Fruit fly (Drosophila melanogaster) whole organism, embryonic: ENCODE measurements around the gene HipHop.
A peak's percentile ranks its signal among the peaks of the same experiment; 100 is the strongest.

Source experiments
- Ada2b ChIP-seq: fragments of 200-800 bp; sonication (Bioruptor generic); IDR thresholded peaks from 2 replicates; pipeline ENCODE4 v1.3.6; 2022; ENCODE audit warnings: missing biosample characterization, missing genetic modification characterization
- Aef1 ChIP-seq: fragments of 200-800 bp; sonication (Bioruptor generic); IDR thresholded peaks from 3 replicates; pipeline ENCODE4 v1.3.6; 2022; ENCODE audit warnings: missing biosample characterization, missing genetic modification characterization
- CG10274 ChIP-seq: fragments of 200-800 bp; sonication (Bioruptor generic); optimal IDR thresholded peaks from 3 replicates; lab custom pipeline; 2017; ENCODE audit warnings: missing biosample characterization, mild to moderate bottlenecking, missing genetic modification characterization
- CG10366 ChIP-seq: fragments of 200-800 bp; sonication (Bioruptor generic); IDR thresholded peaks from 2 replicates; pipeline ENCODE4 v1.3.6; 2022; ENCODE audit warnings: missing biosample characterization, missing genetic modification characterization
- CG11093 ChIP-seq: fragments of 200-800 bp; sonication (Bioruptor generic); IDR thresholded peaks from 3 replicates; pipeline ENCODE4 v1.3.6; 2022; ENCODE audit warnings: missing biosample characterization, missing genetic modification characterization
- CG11247 ChIP-seq: fragments of 200-800 bp; sonication (Bioruptor generic); IDR thresholded peaks from 2 replicates; pipeline ENCODE4 v1.3.6; 2022; ENCODE audit warnings: missing biosample characterization, missing genetic modification characterization
- CG12942 ChIP-seq: fragments of 200-800 bp; sonication (Bioruptor generic); optimal IDR thresholded peaks from 3 replicates; lab custom pipeline; 2016; ENCODE audit warnings: missing biosample characterization, missing genetic modification characterization
- CG14667 ChIP-seq: fragments of 200-800 bp; sonication (Bioruptor generic); IDR thresholded peaks from 2 replicates; pipeline ENCODE4 v1.3.6; 2022; ENCODE audit warnings: missing biosample characterization, missing genetic modification characterization
- CG14860 ChIP-seq: fragments of 200-800 bp; sonication (Bioruptor generic); IDR thresholded peaks from 3 replicates; pipeline ENCODE4 v1.3.6; 2022; ENCODE audit warnings: missing biosample characterization, missing genetic modification characterization; ENCODE audit not compliant: partially characterized antibody
- CG4854 ChIP-seq: fragments of 200-800 bp; sonication (Bioruptor generic); optimal IDR thresholded peaks from 2 replicates; lab custom pipeline; 2016; ENCODE audit warnings: missing biosample characterization, missing genetic modification characterization, inconsistent platforms
- CG5180 ChIP-seq: fragments of 200-800 bp; sonication (Bioruptor generic); optimal IDR thresholded peaks from 3 replicates; lab custom pipeline; 2017; ENCODE audit warnings: missing biosample characterization, missing genetic modification characterization, mild to moderate bottlenecking, moderate library complexity, missing genetic modification reagents
- CG7556 ChIP-seq: fragments of 200-800 bp; sonication (Bioruptor generic); optimal IDR thresholded peaks from 2 replicates; lab custom pipeline; 2017; ENCODE audit warnings: missing biosample characterization, mild to moderate bottlenecking, missing genetic modification characterization
- CG8290 ChIP-seq, 3 experiments: fragments of 200-800 bp; sonication (Bioruptor generic); optimal IDR thresholded peaks; 2 replicates each; lab custom pipeline; 2016 to 2019; ENCODE audit warnings: missing biosample characterization in 3 of 3, missing genetic modification characterization in 3 of 3, mild to moderate bottlenecking in 2 of 3, moderate library complexity in 1 of 3
- CG8388 ChIP-seq: fragments of 200-800 bp; sonication (Bioruptor generic); optimal IDR thresholded peaks from 2 replicates; lab custom pipeline; 2019; ENCODE audit warnings: missing biosample characterization, mild to moderate bottlenecking, missing genetic modification characterization, moderate library complexity
- CG9609 ChIP-seq: fragments of 200-800 bp; sonication (Bioruptor generic); optimal IDR thresholded peaks from 3 replicates; lab custom pipeline; 2016; ENCODE audit warnings: missing biosample characterization, missing genetic modification characterization
- CG9932 ChIP-seq: fragments of 200-800 bp; sonication (Bioruptor generic); IDR thresholded peaks from 2 replicates; pipeline ENCODE4 v1.3.6; 2022; ENCODE audit warnings: missing biosample characterization, missing genetic modification characterization
- CkIIα-i1 ChIP-seq: fragments of 200-800 bp; sonication (Bioruptor generic); IDR thresholded peaks from 2 replicates; pipeline ENCODE4 v1.3.6; 2022; ENCODE audit warnings: missing biosample characterization, missing genetic modification characterization
- Dbx ChIP-seq: fragments of 200-800 bp; sonication (Bioruptor generic); IDR thresholded peaks from 3 replicates; pipeline ENCODE4 v1.3.6; 2022; ENCODE audit warnings: missing biosample characterization, missing genetic modification characterization
- Deaf1 ChIP-seq: fragments of 200-800 bp; optimal IDR thresholded peaks from 3 replicates; lab custom pipeline; 2019; ENCODE audit warnings: missing biosample characterization, mild to moderate bottlenecking, missing genetic modification characterization, moderate library complexity
- Fer1 ChIP-seq: fragments of 200-800 bp; sonication (Bioruptor generic); optimal IDR thresholded peaks from 2 replicates; lab custom pipeline; 2017; ENCODE audit warnings: missing biosample characterization, mild to moderate bottlenecking, missing genetic modification characterization
- H15 ChIP-seq: fragments of 200-800 bp; sonication (Bioruptor generic); IDR thresholded peaks from 3 replicates; pipeline ENCODE4 v1.3.6; 2022; ENCODE audit warnings: missing biosample characterization, missing genetic modification characterization
- H2.0 ChIP-seq: fragments of 200-800 bp; sonication (Bioruptor generic); IDR thresholded peaks from 2 replicates; pipeline ENCODE4 v1.3.6; 2022; ENCODE audit warnings: missing biosample characterization, missing genetic modification characterization
- Meics ChIP-seq: fragments of 200-800 bp; sonication (Bioruptor generic); optimal IDR thresholded peaks from 2 replicates; lab custom pipeline; 2017; ENCODE audit warnings: missing biosample characterization, mild to moderate bottlenecking, missing genetic modification characterization
- Oaz ChIP-seq: fragments of 200-800 bp; sonication (Bioruptor generic); IDR thresholded peaks from 2 replicates; pipeline ENCODE4 v1.3.6; 2022; ENCODE audit warnings: missing biosample characterization, missing genetic modification characterization
- Optix ChIP-seq: fragments of 200-800 bp; sonication (Bioruptor generic); IDR thresholded peaks from 3 replicates; pipeline ENCODE4 v1.3.6; 2022; ENCODE audit warnings: missing biosample characterization, missing genetic modification characterization
- Rfx ChIP-seq: fragments of 200-800 bp; sonication (Bioruptor generic); IDR thresholded peaks from 2 replicates; pipeline ENCODE4 v1.3.6; 2022; ENCODE audit warnings: missing biosample characterization, missing genetic modification characterization
- Six4 ChIP-seq: fragments of 200-800 bp; sonication (Bioruptor generic); optimal IDR thresholded peaks from 2 replicates; lab custom pipeline; 2016; ENCODE audit warnings: missing biosample characterization, missing genetic modification characterization
- Sry-δ ChIP-seq: fragments of 200-800 bp; sonication (Bioruptor generic); optimal IDR thresholded peaks from 2 replicates; lab custom pipeline; 2016; ENCODE audit warnings: missing biosample characterization, missing genetic modification characterization
- Taf1 ChIP-seq: fragments of 200-800 bp; sonication (Bioruptor generic); IDR thresholded peaks from 2 replicates; pipeline ENCODE4 v1.3.6; 2022; ENCODE audit warnings: missing biosample characterization, missing genetic modification characterization
- al ChIP-seq: fragments of 200-800 bp; sonication (Bioruptor generic); IDR thresholded peaks from 2 replicates; pipeline ENCODE4 v1.3.6; 2022; ENCODE audit warnings: missing biosample characterization, missing genetic modification characterization
- ara ChIP-seq: fragments of 200-800 bp; sonication (Bioruptor generic); IDR thresholded peaks from 2 replicates; pipeline ENCODE4 v1.3.6; 2022; ENCODE audit warnings: missing biosample characterization, missing genetic modification characterization
- az2 ChIP-seq: fragments of 200-800 bp; sonication (Bioruptor generic); optimal IDR thresholded peaks from 3 replicates; lab custom pipeline; 2016; ENCODE audit warnings: missing biosample characterization, missing genetic modification characterization
- caup ChIP-seq: fragments of 200-800 bp; sonication (Bioruptor generic); optimal IDR thresholded peaks from 3 replicates; lab custom pipeline; 2017; ENCODE audit warnings: missing biosample characterization, mild to moderate bottlenecking, missing genetic modification characterization, moderate library complexity; ENCODE audit not compliant: severe bottlenecking
- chif ChIP-seq, 2 experiments: fragments of 200-800 bp; sonication (Bioruptor generic); optimal IDR thresholded peaks; 3 replicates each; lab custom pipeline; 2016; ENCODE audit warnings: missing biosample characterization in 2 of 2, missing genetic modification characterization in 2 of 2
- chm ChIP-seq: fragments of 200-800 bp; sonication (Bioruptor generic); IDR thresholded peaks from 2 replicates; pipeline ENCODE4 v1.3.6; 2022; ENCODE audit warnings: missing biosample characterization, missing genetic modification characterization
- dpn ChIP-seq, 2 experiments: fragments of 200-800 bp; sonication (Bioruptor generic); optimal IDR thresholded peaks; 3 replicates each; lab custom pipeline; 2016; ENCODE audit warnings: missing biosample characterization in 2 of 2, missing genetic modification characterization in 2 of 2
- grau ChIP-seq: fragments of 200-800 bp; optimal IDR thresholded peaks from 3 replicates; lab custom pipeline; 2019; ENCODE audit warnings: missing biosample characterization, mild to moderate bottlenecking, missing genetic modification characterization, moderate library complexity
- gsb ChIP-seq: fragments of 200-800 bp; sonication (Bioruptor generic); IDR thresholded peaks from 2 replicates; pipeline ENCODE4 v1.3.6; 2022; ENCODE audit warnings: missing biosample characterization, missing genetic modification characterization
- hkb ChIP-seq, 2 experiments: fragments of 200-800 bp in 1 of 2; fragments of >200 bp in 1 of 2; sonication (Bioruptor generic) in 1 of 2; IDR thresholded peaks in 1 of 2; optimal IDR thresholded peaks in 1 of 2; 2 replicates each; pipeline versions ENCODE4 v1.3.6 to Lab custom; 2017 to 2022; ENCODE audit warnings: missing biosample characterization in 1 of 2, missing genetic modification characterization in 1 of 2
- ind ChIP-seq: fragments of 200-800 bp; sonication (Bioruptor generic); optimal IDR thresholded peaks from 3 replicates; lab custom pipeline; 2016; ENCODE audit warnings: missing biosample characterization, missing genetic modification characterization
- lbe ChIP-seq: fragments of 200-800 bp; sonication (Bioruptor generic); optimal IDR thresholded peaks from 2 replicates; lab custom pipeline; 2016; ENCODE audit warnings: missing biosample characterization, mild to moderate bottlenecking, missing genetic modification characterization
- pan ChIP-seq, 4 experiments: fragments of >200 bp in 3 of 4; fragments of 200-800 bp in 1 of 4; sonication (Bioruptor generic) in 1 of 4; optimal IDR thresholded peaks in 3 of 4; IDR thresholded peaks in 1 of 4; 2 replicates each; pipeline versions ENCODE4 v1.3.6 to Lab custom; 2017 to 2022; ENCODE audit warnings: missing biosample characterization in 2 of 4, missing genetic modification characterization in 2 of 4, mixed read lengths in 1 of 4
- phol ChIP-seq: fragments of 200-800 bp; sonication (Bioruptor generic); optimal IDR thresholded peaks from 3 replicates; lab custom pipeline; 2018; ENCODE audit warnings: missing biosample characterization, mild to moderate bottlenecking, missing genetic modification characterization, moderate library complexity
- sd ChIP-seq: fragments of 200-800 bp; sonication (Bioruptor generic); optimal IDR thresholded peaks from 3 replicates; lab custom pipeline; 2018; ENCODE audit warnings: missing biosample characterization, mild to moderate bottlenecking, missing genetic modification characterization, moderate library complexity
- sim ChIP-seq: fragments of 200-800 bp; sonication (Bioruptor generic); IDR thresholded peaks from 2 replicates; pipeline ENCODE4 v1.3.6; 2022; ENCODE audit warnings: missing biosample characterization, missing genetic modification characterization
- slp2 ChIP-seq: fragments of 200-800 bp; sonication (Bioruptor generic); optimal IDR thresholded peaks from 2 replicates; lab custom pipeline; 2016; ENCODE audit warnings: missing biosample characterization, missing genetic modification characterization
- so ChIP-seq: fragments of 200-800 bp; sonication (Bioruptor generic); IDR thresholded peaks from 3 replicates; pipeline ENCODE4 v1.3.6; 2022; ENCODE audit warnings: missing biosample characterization, missing genetic modification characterization
- tx ChIP-seq: fragments of 200-800 bp; sonication (Bioruptor generic); optimal IDR thresholded peaks from 2 replicates; lab custom pipeline; 2016; ENCODE audit warnings: missing biosample characterization, missing genetic modification characterization
- zen ChIP-seq: fragments of 200-800 bp; sonication (Bioruptor generic); optimal IDR thresholded peaks from 3 replicates; lab custom pipeline; 2018; ENCODE audit warnings: missing biosample characterization, mild to moderate bottlenecking, missing genetic modification characterization, moderate library complexity

HipHop gene

DNA sequence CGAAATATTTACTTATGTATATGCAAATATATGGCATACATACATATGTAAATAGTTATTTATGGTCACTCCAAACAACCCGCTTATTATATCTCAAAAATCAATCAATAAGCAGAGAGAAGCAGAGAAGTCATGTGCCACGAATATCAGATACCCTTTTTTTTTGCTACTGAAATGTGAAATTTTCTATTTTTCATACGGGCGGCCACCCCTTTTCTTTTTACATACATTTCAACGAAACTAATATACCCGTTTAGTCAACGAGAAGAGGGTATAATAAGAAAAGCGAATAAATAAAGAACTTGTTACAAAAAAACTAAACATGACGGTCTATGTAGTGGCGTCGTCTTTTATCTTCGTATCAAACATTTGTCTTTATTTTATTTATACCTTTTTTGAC lies 36.4 kb upstream of the HipHop start (continued):
- TF ChIP-seq pan (optimal IDR thresholded peaks at IDR 0.05; lab: Kevin White, UChicago) (no peak), pan (GFP tag; optimal IDR thresholded peaks at IDR 0.05 in 1 of 2, IDR thresholded peaks at IDR 0.05 in 1 of 2) (peak in 1 of 2 experiments; percentile 91), CkIIα-i1 (GFP tag; lab: Robert Waterston, UW) (no peak), Dbx (GFP tag; lab: Robert Waterston, UW) (no peak), H15 (GFP tag; lab: Robert Waterston, UW) (peak; percentile 69), CG4854 (GFP tag; lab: Kevin White, UChicago) (no peak), tx (GFP tag; lab: Kevin White, UChicago) (peak; percentile 49), CG12942 (GFP tag; lab: Kevin White, UChicago) (peak; percentile 56), Deaf1 (tag; lab: Kevin White, UChicago) (peak; percentile 4), CG10366 (peak; percentile 79), CG10274 (GFP tag; lab: Kevin White, UChicago) (peak; percentile 35), ara (peak; percentile 61), Rfx (GFP tag; lab: Robert Waterston, UW) (peak; percentile 68), Taf1 (GFP tag; lab: Robert Waterston, UW) (no peak), phol (tag; lab: Kevin White, UChicago) (peak; percentile 43), chm (GFP tag; lab: Robert Waterston, UW) (peak; percentile 60; the same call in 1 of the 2 replicates), CG7556 (GFP tag; lab: Kevin White, UChicago) (peak; percentile 12), chif (GFP tag; optimal IDR thresholded peaks at IDR 0.05; lab: Kevin White, UChicago) (peak; percentile 28 to 57), CG5180 (GFP tag; lab: Kevin White, UChicago) (peak; percentile 12), dpn (GFP tag; optimal IDR thresholded peaks at IDR 0.05; lab: Kevin White, UChicago) (peak; percentile 56 to 57), Sry-δ (GFP tag; lab: Kevin White, UChicago) (peak; percentile 6), CG9609 (GFP tag; lab: Kevin White, UChicago) (peak; percentile 58), Meics (GFP tag; lab: Kevin White, UChicago) (peak; percentile 51), CG8388 (GFP tag; lab: Kevin White, UChicago) (peak; percentile 16), H2.0 (peak; percentile 86), Fer1 (GFP tag; lab: Kevin White, UChicago) (peak; percentile 37), Six4 (GFP tag; lab: Kevin White, UChicago) (no peak), slp2 (GFP tag; lab: Kevin White, UChicago) (peak; percentile 38), ind (GFP tag; lab: Kevin White, UChicago) (peak; percentile 60), caup (GFP tag; lab: Kevin White, UChicago) (peak; percentile 48), zen (tag; lab: Kevin White, UChicago) (no peak), CG11093 (GFP tag; lab: Robert Waterston, UW) (0 out of 3 replicates have a peak, but pooled peaks have one; percentile 32), CG14667 (GFP tag; lab: Robert Waterston, UW) (peak; percentile 67; the same call in 1 of the 2 replicates), az2 (GFP tag; lab: Kevin White, UChicago) (peak; percentile 44), grau (tag; lab: Kevin White, UChicago) (peak; percentile 57), so (GFP tag; lab: Robert Waterston, UW) (peak; percentile 82; the same call in 2 of the 3 replicates), lbe (GFP tag; lab: Kevin White, UChicago) (no peak), Oaz (peak; percentile 56; the same call in 1 of the 2 replicates), CG9932 (GFP tag; lab: Robert Waterston, UW) (no peak), CG11247 (peak; percentile 40; the same call in 1 of the 2 replicates), al (GFP tag; lab: Robert Waterston, UW) (peak; percentile 41), CG14860 (peak; percentile 50; the same call in 1 of the 3 replicates), CG8290 (GFP tag; optimal IDR thresholded peaks at IDR 0.05; lab: Kevin White, UChicago) (no peak), CG8290 (tag; optimal IDR thresholded peaks at IDR 0.05; lab: Kevin White, UChicago) (peak in 1 of 2 experiments; percentile 52), gsb (GFP tag; lab: Robert Waterston, UW) (peak; percentile 53; the same call in 1 of the 2 replicates), hkb (optimal IDR thresholded peaks at IDR 0.05; lab: Kevin White, UChicago) (no peak), hkb (GFP tag; IDR thresholded peaks at IDR 0.05; lab: Robert Waterston, UW) (peak; percentile 85), Aef1 (GFP tag; lab: Robert Waterston, UW) (peak; percentile 72), sim (GFP tag; lab: Robert Waterston, UW) (no peak), sd (tag; lab: Kevin White, UChicago) (peak; percentile 10), Optix (GFP tag; lab: Robert Waterston, UW) (peak; percentile 65; the same call in 2 of the 3 replicates), Ada2b (GFP tag; lab: Robert Waterston, UW) (peak; percentile 72)
